Fruit fly (Drosophila melanogaster): ENCODE results near the gene CG7058.

dm6 chrX:18838470-18838869, 32.0 kb downstream of the CG7058 start:
- TF ChIP-seq ttk (optimal IDR thresholded peaks at IDR 0.05) (no peak), insv (optimal IDR thresholded peaks at IDR 0.05) (no peak)
